Worm (Caenorhabditis elegans) whole organism, mixed stage, embryonic: ENCODE results near the gene rfth-1.

ENCODE experiments used
- ceh-43 ChIP-seq: fragments of 200-800 bp; sonication (Bioruptor generic); optimal IDR thresholded peaks from 2 replicates; lab custom pipeline; 2018; ENCODE audit warnings: mild to moderate bottlenecking, missing genetic modification characterization, moderate library complexity, missing compliant biosample characterization
- ces-1 ChIP-seq: fragments of 150-350 bp; optimal IDR thresholded peaks from 2 replicates; lab custom pipeline; 2014; ENCODE audit warnings: missing biosample characterization, missing genetic modification reagents, missing genetic modification characterization
- flh-1 ChIP-seq: fragments of 200-800 bp; sonication (Bioruptor generic); optimal IDR thresholded peaks from 2 replicates; lab custom pipeline; 2018; ENCODE audit warnings: mild to moderate bottlenecking, missing genetic modification characterization, moderate library complexity, missing compliant biosample characterization
- nhr-2 ChIP-seq: fragments of 150-350 bp; optimal IDR thresholded peaks from 2 replicates; lab custom pipeline; 2014; ENCODE audit warnings: missing biosample characterization, missing genetic modification characterization
- nhr-237 ChIP-seq: fragments of 150-350 bp; optimal IDR thresholded peaks from 2 replicates; lab custom pipeline; 2014; ENCODE audit warnings: missing biosample characterization, missing genetic modification characterization
- nhr-76 ChIP-seq: sonication (generic microtip); optimal IDR thresholded peaks from 2 replicates; lab custom pipeline; 2017; ENCODE audit warnings: missing biosample characterization, missing genetic modification characterization
- pha-4 ChIP-seq: fragments of 150-350 bp; optimal IDR thresholded peaks from 2 replicates; lab custom pipeline; 2018; ENCODE audit warnings: missing biosample characterization, missing genetic modification reagents, missing genetic modification characterization
- sem-2 ChIP-seq: fragments of 200-800 bp; sonication (Bioruptor generic); optimal IDR thresholded peaks from 2 replicates; lab custom pipeline; 2018; ENCODE audit warnings: mild to moderate bottlenecking, missing genetic modification characterization, missing compliant biosample characterization
- snpc-4 ChIP-seq: fragments of 150-350 bp; optimal IDR thresholded peaks from 2 replicates; lab custom pipeline; 2014; ENCODE audit warnings: missing biosample characterization, missing genetic modification characterization
- sptf-1 ChIP-seq: sonication (generic microtip); optimal IDR thresholded peaks from 2 replicates; lab custom pipeline; 2017; ENCODE audit warnings: mild to moderate bottlenecking, missing genetic modification characterization, moderate library complexity, missing compliant biosample characterization
- unc-120 ChIP-seq: sonication (generic microtip); optimal IDR thresholded peaks from 2 replicates; lab custom pipeline; 2017; ENCODE audit warnings: missing genetic modification characterization, missing compliant biosample characterization; ENCODE audit not compliant: poor library complexity, severe bottlenecking
- unc-62 ChIP-seq: fragments of 150-350 bp; optimal IDR thresholded peaks from 2 replicates; lab custom pipeline; 2014; ENCODE audit warnings: missing biosample characterization, missing genetic modification reagents, missing genetic modification characterization
- ztf-11 ChIP-seq: fragments of 150-350 bp; optimal IDR thresholded peaks from 2 replicates; lab custom pipeline; 2014; ENCODE audit warnings: missing biosample characterization, missing genetic modification characterization

ce11 chrIV:4559160-4559559, 48.1 kb upstream of the rfth-1 start:
- TF ChIP-seq flh-1 (GFP tag; lab: Kevin White, UChicago) = no peak
- no peak for TF ChIP-seq snpc-4 (tag; lab: Kevin White, UChicago)
- no peak for TF ChIP-seq sem-2 (GFP tag; lab: Kevin White, UChicago)
- TF ChIP-seq ztf-11 = no peak
- TF ChIP-seq nhr-237 (tag; lab: Kevin White, UChicago) = no peak
- no peak for TF ChIP-seq ceh-43 (GFP tag; lab: Kevin White, UChicago)
- TF ChIP-seq nhr-76 (tag; lab: Kevin White, UChicago) = no peak
- TF ChIP-seq unc-120 (tag; lab: Kevin White, UChicago) = no peak
- no peak for TF ChIP-seq unc-62 (GFP tag; lab: Kevin White, UChicago)
- TF ChIP-seq sptf-1 (tag; lab: Kevin White, UChicago) = no peak
- no peak for TF ChIP-seq pha-4 (tag; lab: Kevin White, UChicago)
- no peak for TF ChIP-seq nhr-2 (tag; lab: Kevin White, UChicago)
- TF ChIP-seq ces-1 (GFP tag; lab: Kevin White, UChicago) = no peak
